Fruit fly (Drosophila melanogaster): ENCODE results near the gene CG6073.

The CG6073 gene

dm6 chr3R:26181991-26182390, 6.6 kb downstream of the CG6073 start:
- TF ChIP-seq dsf (GFP tag; optimal IDR thresholded peaks at IDR 0.05; ENCODE audit: borderline replicate concordance) (no peak), Rel (GFP tag; optimal IDR thresholded peaks at IDR 0.05) (no peak), Rel (tag; optimal IDR thresholded peaks at IDR 0.05) (no peak), Sp1 (GFP tag; optimal IDR thresholded peaks at IDR 0.05) (no peak), lola (GFP tag; optimal IDR thresholded peaks at IDR 0.05) (no peak), Hr83 (GFP tag; optimal IDR thresholded peaks at IDR 0.05; ENCODE audit: poor library complexity, severe bottlenecking) (no peak), brk (GFP tag; optimal IDR thresholded peaks at IDR 0.05) (no peak), dmrt93B (GFP tag; optimal IDR thresholded peaks at IDR 0.05) (no peak), Jra (GFP tag; optimal IDR thresholded peaks at IDR 0.05) (no peak), Hr78 (GFP tag; optimal IDR thresholded peaks at IDR 0.05) (no peak), Vsx2 (GFP tag; optimal IDR thresholded peaks at IDR 0.05; ENCODE audit: partially characterized antibody) (no peak)

dm6 chr3R:26172040-26172439, 16.6 kb downstream of the CG6073 start:
- TF ChIP-seq h (GFP tag; optimal IDR thresholded peaks at IDR 0.05) (peak; percentile 14), Hr78 (GFP tag; optimal IDR thresholded peaks at IDR 0.05) (no peak), fru (GFP tag; optimal IDR thresholded peaks at IDR 0.05) (peak; percentile 16)

- TF ChIP-seq dmrt93B (GFP tag; optimal IDR thresholded peaks at IDR 0.05) (no peak), Myc (optimal IDR thresholded peaks at IDR 0.05) (no peak), jim (GFP tag; optimal IDR thresholded peaks at IDR 0.05) (no peak), br (GFP tag; optimal IDR thresholded peaks at IDR 0.05) (no peak), tai (GFP tag; optimal IDR thresholded peaks at IDR 0.05) (no peak), GATAd (GFP tag; optimal IDR thresholded peaks at IDR 0.05) (no peak), ey (GFP tag; optimal IDR thresholded peaks at IDR 0.05) (no peak), CG9705 (GFP tag; optimal IDR thresholded peaks at IDR 0.05) (no peak)
Observed at dm6 chr3R:26170644-26171043, 18.0 kb downstream of the CG6073 start, which contains the start of gene CG31323. Gene CG31323, plus strand, starts transcription at chr3R:26170847.

dm6 chr3R:26137189-26137588, 51.4 kb downstream of the CG6073 start:
- TF ChIP-seq Rel (GFP tag; optimal IDR thresholded peaks at IDR 0.05) (no peak), Rel (tag; optimal IDR thresholded peaks at IDR 0.05) (no peak), Vsx2 (GFP tag; optimal IDR thresholded peaks at IDR 0.05; ENCODE audit: partially characterized antibody) (peak; percentile 39), jim (GFP tag; optimal IDR thresholded peaks at IDR 0.05) (no peak), Dif (GFP tag; optimal IDR thresholded peaks at IDR 0.05; ENCODE audit: partially characterized antibody) (peak; percentile 16)
